Worm (Caenorhabditis elegans): ENCODE results near the gene F37C4.6.
A peak's percentile ranks its signal among the peaks of the same experiment; 100 is the strongest.

F37C4.6 gene

DNA sequence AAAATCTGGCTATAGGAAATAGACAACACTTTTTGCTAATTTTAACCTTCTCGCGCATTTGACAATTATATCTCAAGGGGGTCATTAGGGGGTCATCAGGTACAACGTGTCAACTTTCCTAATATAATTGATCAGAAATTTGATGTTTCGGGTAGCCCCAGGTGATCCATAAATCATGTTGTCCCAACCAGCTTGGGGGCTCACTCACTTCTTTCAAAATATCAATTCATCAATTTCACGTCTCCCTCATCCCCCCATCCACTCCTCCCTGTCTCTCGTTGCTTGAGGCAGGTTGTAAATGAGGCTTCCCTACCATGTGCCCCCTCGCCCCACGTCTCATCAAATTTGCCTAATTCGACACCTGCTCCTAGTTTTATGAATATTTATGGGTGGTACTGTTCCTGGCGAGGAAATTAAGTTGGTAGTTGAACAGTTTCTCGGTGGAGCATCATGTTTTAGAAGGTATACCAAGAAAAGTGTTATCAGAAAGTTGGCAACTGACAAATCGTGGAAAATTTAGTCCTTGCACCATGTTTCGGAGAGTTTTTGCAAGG, 20.1 kb downstream of the F37C4.6 start:
- TF ChIP-seq mab-5 (tag; optimal IDR thresholded peaks at IDR 0.05): peak; percentile 81
- TF ChIP-seq fos-1 (tag; optimal IDR thresholded peaks at IDR 0.05): no peak
- no peak for TF ChIP-seq ztf-4 (tag; optimal IDR thresholded peaks at IDR 0.05)
- no peak for TF ChIP-seq unc-39 (tag; optimal IDR thresholded peaks at IDR 0.05)
- no peak for TF ChIP-seq sma-9 (GFP tag; optimal IDR thresholded peaks at IDR 0.05)
- TF ChIP-seq sma-9 (tag; optimal IDR thresholded peaks at IDR 0.05): no peak
- no peak for TF ChIP-seq lsy-2 (tag; optimal IDR thresholded peaks at IDR 0.05)
- TF ChIP-seq lin-39 (tag; optimal IDR thresholded peaks at IDR 0.05): peak; percentile 49
- no peak for TF ChIP-seq nhr-21 (tag; optimal IDR thresholded peaks at IDR 0.05)

DNA sequence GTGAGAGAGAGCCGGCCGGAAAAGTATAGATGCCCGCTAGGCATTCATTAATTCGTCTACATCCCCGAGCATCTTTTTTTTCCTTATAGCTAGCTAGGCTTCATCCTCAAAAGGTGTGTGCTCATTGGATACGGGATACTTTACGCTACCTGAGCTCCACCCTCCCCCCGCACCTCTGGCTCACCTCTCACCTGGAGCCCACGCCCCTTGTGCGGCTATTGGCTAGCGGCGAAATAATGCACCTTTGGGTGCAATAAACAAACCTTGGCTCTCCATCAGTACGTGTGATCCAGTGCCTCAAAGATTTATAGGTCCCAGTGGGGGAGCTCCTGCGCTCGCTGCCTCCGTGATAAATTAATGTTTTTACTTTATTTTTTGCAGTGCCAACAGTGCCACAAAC, 21.9 kb downstream of the F37C4.6 start:
- TF ChIP-seq alr-1 (tag; optimal IDR thresholded peaks at IDR 0.05) (no peak), mab-5 (tag; optimal IDR thresholded peaks at IDR 0.05) (peak; percentile 62)

DNA sequence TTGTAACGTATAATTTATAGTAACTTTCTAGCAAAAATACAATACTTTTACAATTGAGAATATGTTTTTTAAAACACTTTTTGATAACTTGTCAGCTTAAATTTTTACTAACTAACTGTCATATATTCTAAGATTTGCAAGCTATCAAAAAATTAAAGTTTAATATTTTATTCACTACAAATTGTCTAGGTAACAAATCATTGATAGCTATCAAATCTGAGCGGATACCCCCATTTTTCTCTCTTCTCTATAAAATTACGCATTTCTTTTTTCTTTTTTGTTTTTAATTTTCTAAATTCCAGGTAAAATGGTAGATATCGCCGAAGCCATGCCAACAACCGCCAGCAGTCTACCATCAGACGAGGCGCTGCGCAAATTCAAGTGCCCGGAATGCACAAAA, 22.6 kb downstream of the F37C4.6 start, which contains the start of gene zag-1:
Gene zag-1, plus strand, starts transcription at position 301 of the 400 bp plus-strand sequence.
- no peak for TF ChIP-seq nhr-129 (tag; optimal IDR thresholded peaks at IDR 0.05)
- TF ChIP-seq ama-1 (optimal IDR thresholded peaks at IDR 0.05): no peak
- no peak for TF ChIP-seq ztf-1 (GFP tag; conservative IDR thresholded peaks at IDR 0.05)
- TF ChIP-seq ceh-82 (tag; optimal IDR thresholded peaks at IDR 0.05): no peak
- TF ChIP-seq egl-27 (tag; optimal IDR thresholded peaks at IDR 0.05): no peak
- no peak for TF ChIP-seq fos-1 (tag; optimal IDR thresholded peaks at IDR 0.05)
- no peak for TF ChIP-seq nhr-6 (tag; optimal IDR thresholded peaks at IDR 0.05)
- no peak for TF ChIP-seq nhr-12 (tag; optimal IDR thresholded peaks at IDR 0.05)
- TF ChIP-seq ztf-11 (tag; optimal IDR thresholded peaks at IDR 0.05): no peak
- TF ChIP-seq unc-55 (GFP tag; optimal IDR thresholded peaks at IDR 0.05): no peak
- TF ChIP-seq snpc-4 (tag; optimal IDR thresholded peaks at IDR 0.05): no peak

DNA sequence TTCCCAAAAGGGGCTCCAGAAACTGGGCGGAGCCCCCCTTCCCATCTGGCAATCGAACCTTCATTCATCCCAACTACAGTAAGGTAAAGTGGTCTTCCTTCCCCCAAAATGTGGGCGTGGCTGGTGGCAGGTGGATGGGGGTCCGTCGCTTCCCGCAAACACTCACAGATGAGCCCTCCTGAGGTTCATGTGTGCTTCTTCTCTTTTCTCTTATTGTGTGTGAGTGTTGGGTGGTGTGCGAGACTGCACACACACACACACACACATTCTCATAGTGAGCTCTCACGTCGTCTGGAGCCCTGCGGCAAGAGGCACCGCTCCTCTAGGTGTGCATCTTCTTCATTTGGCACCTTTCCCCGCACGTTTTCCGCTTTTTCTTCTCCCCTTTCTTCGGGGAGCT, 23.5 kb downstream of the F37C4.6 start:
- TF ChIP-seq aly-2 (tag; optimal IDR thresholded peaks at IDR 0.05) (no peak), sma-9 (GFP tag; optimal IDR thresholded peaks at IDR 0.05) (no peak), sma-9 (tag; optimal IDR thresholded peaks at IDR 0.05) (no peak), unc-55 (GFP tag; optimal IDR thresholded peaks at IDR 0.05) (peak; percentile 59)

DNA sequence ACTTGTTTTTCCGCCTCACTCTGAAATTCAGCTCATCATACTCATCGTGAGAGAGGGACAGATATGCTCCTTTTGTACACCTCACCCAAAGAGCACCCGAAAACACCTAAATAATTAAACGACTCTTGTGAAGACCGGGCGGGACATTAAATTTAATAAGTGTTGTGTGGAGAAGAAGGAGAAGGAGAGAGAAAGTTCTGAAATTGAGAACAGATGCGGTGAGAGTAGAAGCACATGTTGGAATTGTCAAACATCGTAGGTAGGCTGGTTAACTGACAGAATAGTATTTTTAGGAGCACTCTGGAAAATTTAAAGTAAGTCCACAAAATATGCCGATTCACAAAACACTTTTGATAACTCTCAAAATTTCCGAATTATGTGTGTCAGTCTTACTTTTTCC, 24.6 kb downstream of the F37C4.6 start:
- no peak for TF ChIP-seq ztf-11 (tag; optimal IDR thresholded peaks at IDR 0.05)
- no peak for TF ChIP-seq ztf-1 (GFP tag; conservative IDR thresholded peaks at IDR 0.05)
- no peak for TF ChIP-seq nhr-237 (tag; optimal IDR thresholded peaks at IDR 0.05)
- no peak for TF ChIP-seq unc-39 (tag; optimal IDR thresholded peaks at IDR 0.05)
- TF ChIP-seq ZK546.5 (tag; optimal IDR thresholded peaks at IDR 0.05): no peak
- TF ChIP-seq alr-1 (tag; optimal IDR thresholded peaks at IDR 0.05): no peak
- no peak for TF ChIP-seq fos-1 (tag; optimal IDR thresholded peaks at IDR 0.05)
- no peak for TF ChIP-seq sem-4 (tag; optimal IDR thresholded peaks at IDR 0.05)

DNA sequence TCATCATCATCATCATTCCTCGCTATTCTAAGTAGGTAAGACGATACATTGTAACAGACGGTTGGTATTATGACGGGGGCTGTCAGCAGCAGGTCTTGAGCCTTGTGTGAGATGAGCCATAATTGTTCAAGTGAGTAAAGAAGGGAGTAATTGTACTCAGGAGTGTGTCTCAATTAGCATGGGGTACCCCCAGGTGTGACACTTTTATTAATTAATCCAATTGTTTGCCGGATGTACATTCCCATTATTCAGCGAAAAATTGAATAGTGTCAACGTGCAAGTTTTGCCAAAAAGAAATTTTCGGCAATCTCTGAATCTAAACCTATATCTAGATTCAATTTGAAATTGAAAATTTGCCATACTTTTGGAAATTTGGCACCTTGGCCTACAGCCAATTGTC, 29.1 kb downstream of the F37C4.6 start:
- TF ChIP-seq unc-55 (GFP tag; optimal IDR thresholded peaks at IDR 0.05) (no peak), skn-1 (tag; optimal IDR thresholded peaks at IDR 0.05) (no peak), nhr-11 (tag; optimal IDR thresholded peaks at IDR 0.05) (no peak), C34F6.9 (tag; optimal IDR thresholded peaks at IDR 0.05) (no peak), mbf-1 (tag; optimal IDR thresholded peaks at IDR 0.05) (no peak), mdl-1 (tag; optimal IDR thresholded peaks at IDR 0.05) (no peak), zag-1 (tag; optimal IDR thresholded peaks at IDR 0.05) (no peak), ztf-4 (tag; optimal IDR thresholded peaks at IDR 0.05) (no peak), sma-9 (GFP tag; optimal IDR thresholded peaks at IDR 0.05) (no peak), sma-9 (tag; optimal IDR thresholded peaks at IDR 0.05) (no peak), lin-39 (tag; optimal IDR thresholded peaks at IDR 0.05) (no peak), nhr-12 (tag; optimal IDR thresholded peaks at IDR 0.05) (no peak)

DNA sequence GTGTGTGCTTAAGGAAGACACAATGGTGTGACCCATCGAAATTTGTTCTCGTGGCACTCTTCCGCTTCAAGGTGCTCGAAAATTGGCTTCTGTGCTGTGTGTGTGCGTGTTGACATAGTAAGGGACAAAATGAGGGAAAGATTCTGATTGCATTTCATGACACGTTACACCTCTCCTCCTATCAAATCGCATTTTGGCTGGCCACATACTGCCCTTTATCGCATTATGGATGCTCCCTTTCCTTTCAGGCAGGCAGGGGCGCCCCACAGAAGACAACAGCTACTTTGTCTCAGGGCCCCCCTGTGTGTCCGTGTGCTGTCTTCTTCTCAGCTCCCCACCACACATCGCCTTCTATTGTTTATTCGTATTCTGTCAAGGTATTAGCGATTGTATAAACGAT, 30.6 kb downstream of the F37C4.6 start:
- TF ChIP-seq C34F6.9 (tag; optimal IDR thresholded peaks at IDR 0.05) (no peak), aly-2 (tag; optimal IDR thresholded peaks at IDR 0.05) (no peak), sma-3 (GFP tag; optimal IDR thresholded peaks at IDR 0.05) (no peak), unc-55 (GFP tag; optimal IDR thresholded peaks at IDR 0.05) (no peak), lin-11 (tag; optimal IDR thresholded peaks at IDR 0.05) (no peak), nhr-21 (tag; optimal IDR thresholded peaks at IDR 0.05) (no peak), nhr-12 (tag; optimal IDR thresholded peaks at IDR 0.05) (no peak), ceh-16 (tag; optimal IDR thresholded peaks at IDR 0.05) (no peak), gmeb-1 (tag; optimal IDR thresholded peaks at IDR 0.05) (no peak), mdl-1 (tag; optimal IDR thresholded peaks at IDR 0.05) (no peak), nhr-11 (tag; optimal IDR thresholded peaks at IDR 0.05) (no peak)

Measured in whole organism, L2 larva.